ENCODE assay signal across 2 fruit fly cellular contexts in the genomic region with DNA sequence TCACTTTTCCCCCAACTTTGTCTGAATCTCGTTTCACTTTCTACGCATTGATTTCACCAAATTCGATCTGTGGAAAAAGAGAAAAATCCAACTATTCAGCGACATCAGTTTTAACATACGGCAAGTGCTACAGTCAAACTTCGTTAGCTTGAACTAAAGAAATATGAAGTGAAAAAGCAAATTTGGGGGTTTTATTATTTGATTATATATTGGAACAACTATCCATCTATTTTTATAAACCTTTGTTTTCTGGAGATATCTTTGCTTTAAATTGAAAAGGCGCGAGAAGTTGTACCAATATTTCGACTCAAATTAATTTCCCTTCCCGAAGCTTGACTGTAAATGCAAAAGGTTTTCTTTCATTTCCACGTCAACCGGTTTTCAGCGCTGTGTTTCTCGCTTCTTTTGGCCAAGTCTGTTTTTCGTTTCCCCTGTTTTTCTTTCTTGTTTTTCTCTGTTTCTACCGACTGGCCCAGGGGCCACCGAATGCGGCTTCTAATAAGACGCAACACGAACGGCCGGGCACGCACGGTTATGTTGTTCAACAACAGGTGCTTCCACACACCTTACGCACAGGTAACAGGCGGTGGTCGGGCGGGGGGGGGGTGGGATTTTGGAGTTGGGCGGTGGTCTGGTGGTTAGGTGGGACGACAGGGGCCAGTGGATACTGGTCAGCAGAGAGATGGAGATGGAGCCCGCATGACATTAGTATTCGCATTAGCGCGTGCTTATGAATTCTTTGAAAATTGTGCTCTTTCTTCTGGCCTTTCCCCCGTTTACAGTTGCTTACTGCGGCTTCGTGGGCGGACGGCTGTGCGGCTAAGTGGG.
TF ChIP-seq lines count a peak whose summit lies in the region.

No protein-coding gene starts in this region.

TF ChIP-seq in whole organism, embryonic, 481 proteins besides CTCF, POLR2A, EP300 and RAD21 (continued from another document and continues in another):
- TF ChIP-seq Jarid2 (GFP tag; optimal IDR thresholded peaks at IDR 0.05; lab: Kevin White, UChicago) (no peak), Fer1 (GFP tag; optimal IDR thresholded peaks at IDR 0.05; lab: Kevin White, UChicago) (peak; percentile 54), sug (tag; optimal IDR thresholded peaks at IDR 0.05; lab: Kevin White, UChicago) (no peak), z (GFP tag; IDR thresholded peaks at IDR 0.05; lab: Robert Waterston, UW) (no peak), zfh2 (GFP tag; optimal IDR thresholded peaks at IDR 0.05; lab: Kevin White, UChicago) (no peak), CG9727 (GFP tag; optimal IDR thresholded peaks at IDR 0.05; lab: Kevin White, UChicago) (no peak), toy (GFP tag; IDR thresholded peaks at IDR 0.05; lab: Robert Waterston, UW) (no peak), CG34224 (GFP tag; IDR thresholded peaks at IDR 0.05; lab: Robert Waterston, UW; ENCODE audit: partially characterized antibody) (no peak), otp (GFP tag; IDR thresholded peaks at IDR 0.05; lab: Robert Waterston, UW) (0 out of 3 replicates have a peak, but pooled peaks have one; percentile 16), NK7.1 (GFP tag; optimal IDR thresholded peaks at IDR 0.05; lab: Kevin White, UChicago) (no peak), Dref (GFP tag; IDR thresholded peaks at IDR 0.05; lab: Robert Waterston, UW) (no peak), CG13424 (tag; optimal IDR thresholded peaks at IDR 0.05; lab: Kevin White, UChicago) (peak; percentile 73), bsh (GFP tag; optimal IDR thresholded peaks at IDR 0.05; lab: Kevin White, UChicago) (peak; percentile 55 to 88), gcm2 (GFP tag; optimal IDR thresholded peaks at IDR 0.05; lab: Kevin White, UChicago) (peak; percentile 11), CG8765 (GFP tag; IDR thresholded peaks at IDR 0.05; lab: Robert Waterston, UW) (no peak), Poxn (GFP tag; IDR thresholded peaks at IDR 0.05; lab: Robert Waterston, UW) (no peak), mam (GFP tag; optimal IDR thresholded peaks at IDR 0.05; lab: Kevin White, UChicago) (peak; percentile 11), CG17361 (GFP tag; IDR thresholded peaks at IDR 0.05; lab: Robert Waterston, UW) (peak; percentile 78), ATbp (GFP tag; optimal IDR thresholded peaks at IDR 0.05; lab: Kevin White, UChicago) (peak; percentile 81), H15 (GFP tag; IDR thresholded peaks at IDR 0.05; lab: Robert Waterston, UW) (0 out of 3 replicates have a peak, but pooled peaks have one; percentile 32), CG12219 (GFP tag; optimal IDR thresholded peaks at IDR 0.05; lab: Kevin White, UChicago) (peak; percentile 48), klu (GFP tag; IDR thresholded peaks at IDR 0.05; lab: Robert Waterston, UW) (no peak), Abd-B (GFP tag; optimal IDR thresholded peaks at IDR 0.05; lab: Kevin White, UChicago) (peak; percentile 34), CG30403 (GFP tag; optimal IDR thresholded peaks at IDR 0.05; lab: Kevin White, UChicago) (peak; percentile 64), tin (GFP tag; optimal IDR thresholded peaks at IDR 0.05; lab: Kevin White, UChicago) (peak; percentile 59), Fer2 (tag; optimal IDR thresholded peaks at IDR 0.05; lab: Kevin White, UChicago) (no peak), D19A (tag; optimal IDR thresholded peaks at IDR 0.05; lab: Kevin White, UChicago) (peak; percentile 77), pho (GFP tag; optimal IDR thresholded peaks at IDR 0.05; lab: Kevin White, UChicago) (no peak), en (GFP tag; optimal IDR thresholded peaks at IDR 0.05; lab: Kevin White, UChicago) (peak; percentile 1), CG12942 (GFP tag; optimal IDR thresholded peaks at IDR 0.05; lab: Kevin White, UChicago) (peak; percentile 9), CG31388 (GFP tag; optimal IDR thresholded peaks at IDR 0.05; lab: Kevin White, UChicago) (no peak), CG4854 (GFP tag; optimal IDR thresholded peaks at IDR 0.05; lab: Kevin White, UChicago) (peak; percentile 9), CG31224 (GFP tag; IDR thresholded peaks at IDR 0.05; lab: Robert Waterston, UW) (no peak), Lhr (GFP tag; optimal IDR thresholded peaks at IDR 0.05; lab: Kevin White, UChicago) (peak; percentile 2), exex (tag; optimal IDR thresholded peaks at IDR 0.05; lab: Kevin White, UChicago) (no peak), HLH4C (GFP tag; IDR thresholded peaks at IDR 0.05; lab: Robert Waterston, UW; ENCODE audit: partially characterized antibody) (no peak), Drgx (GFP tag; IDR thresholded peaks at IDR 0.05; lab: Robert Waterston, UW) (peak; percentile 84), Sox102F (GFP tag; optimal IDR thresholded peaks at IDR 0.05; lab: Kevin White, UChicago) (peak; percentile 81), CG18476 (GFP tag; optimal IDR thresholded peaks at IDR 0.05; lab: Kevin White, UChicago) (peak; percentile 24), hbn (GFP tag; IDR thresholded peaks at IDR 0.05; lab: Robert Waterston, UW; ENCODE audit: partially characterized antibody) (no peak), CG32767 (GFP tag; IDR thresholded peaks at IDR 0.05; lab: Robert Waterston, UW) (peak; percentile 66; the same call in 1 of the 2 replicates), CG3065 (GFP tag; optimal IDR thresholded peaks at IDR 0.05; lab: Kevin White, UChicago) (no peak), ken (GFP tag; IDR thresholded peaks at IDR 0.05; lab: Robert Waterston, UW) (peak; percentile 77), CG7928 (GFP tag; optimal IDR thresholded peaks at IDR 0.05; lab: Kevin White, UChicago) (no peak), Sry-β (GFP tag; optimal IDR thresholded peaks at IDR 0.05; lab: Kevin White, UChicago) (no peak), ara (GFP tag; IDR thresholded peaks at IDR 0.05; lab: Robert Waterston, UW) (no peak; the same call in 1 of the 2 replicates), cato (GFP tag; optimal IDR thresholded peaks at IDR 0.05; lab: Kevin White, UChicago; ENCODE audit: borderline replicate concordance) (peak; percentile 8), CG10543 (GFP tag; optimal IDR thresholded peaks at IDR 0.05; lab: Kevin White, UChicago) (no peak), sim (GFP tag; IDR thresholded peaks at IDR 0.05; lab: Robert Waterston, UW) (no peak), lola (GFP tag; optimal IDR thresholded peaks at IDR 0.05; lab: Kevin White, UChicago) (peak in 1 of 3 experiments; percentile 75), jumu (GFP tag; optimal IDR thresholded peaks at IDR 0.05; lab: Kevin White, UChicago) (peak; percentile 36), Dbx (GFP tag; IDR thresholded peaks at IDR 0.05; lab: Robert Waterston, UW) (no peak), lilli (GFP tag; optimal IDR thresholded peaks at IDR 0.05; lab: Kevin White, UChicago) (peak; percentile 56), peb (GFP tag; IDR thresholded peaks at IDR 0.05; lab: Robert Waterston, UW) (0 out of 2 replicates have a peak, but pooled peaks have one; percentile 21), Bgb (GFP tag; IDR thresholded peaks at IDR 0.05; lab: Robert Waterston, UW; ENCODE audit: partially characterized antibody) (no peak), CG9797 (GFP tag; optimal IDR thresholded peaks at IDR 0.05; lab: Kevin White, UChicago) (no peak), odd (GFP tag; optimal IDR thresholded peaks at IDR 0.05; lab: Kevin White, UChicago) (no peak), Sin3A (optimal IDR thresholded peaks at IDR 0.05; lab: Kevin White, UChicago) (no peak), Dp (GFP tag; optimal IDR thresholded peaks at IDR 0.05; lab: Kevin White, UChicago) (no peak), ems (GFP tag; optimal IDR thresholded peaks at IDR 0.05; lab: Kevin White, UChicago) (no peak), ham (GFP tag; IDR thresholded peaks at IDR 0.05; lab: Robert Waterston, UW) (no peak)

TF ChIP-seq in whole organism, prepupa, 60 proteins besides CTCF, POLR2A, EP300 and RAD21 (continued from another document):
- TF ChIP-seq pdm3 (GFP tag; optimal IDR thresholded peaks at IDR 0.05; lab: Kevin White, UChicago) (peak; percentile 64), Eip78C (GFP tag; lab: Kevin White, UChicago) (peak; percentile 92), net (GFP tag; optimal IDR thresholded peaks at IDR 0.05; lab: Kevin White, UChicago) (peak; percentile 67), esn (GFP tag; optimal IDR thresholded peaks at IDR 0.05; lab: Kevin White, UChicago) (peak; percentile 40), CG11902 (GFP tag; optimal IDR thresholded peaks at IDR 0.05; lab: Kevin White, UChicago) (no peak), fkh (GFP tag; optimal IDR thresholded peaks at IDR 0.05; lab: Kevin White, UChicago) (no peak), svp (GFP tag; lab: Kevin White, UChicago) (no peak), Gug (GFP tag; IDR thresholded peaks at IDR 0.05; lab: Robert Waterston, UW) (peak; percentile 55), Hr38 (GFP tag; optimal IDR thresholded peaks at IDR 0.05; lab: Kevin White, UChicago) (no peak), CG15336 (GFP tag; IDR thresholded peaks at IDR 0.05; lab: Robert Waterston, UW) (peak; percentile 93), CG8632 (GFP tag; optimal IDR thresholded peaks at IDR 0.05; lab: Kevin White, UChicago) (no peak), CG6854 (GFP tag; optimal IDR thresholded peaks at IDR 0.05; lab: Kevin White, UChicago) (no peak), Blimp-1 (GFP tag; optimal IDR thresholded peaks at IDR 0.05; lab: Kevin White, UChicago) (no peak), ss (GFP tag; optimal IDR thresholded peaks at IDR 0.05; lab: Kevin White, UChicago) (peak in 1 of 2 experiments; percentile 84), CG10669 (GFP tag; optimal IDR thresholded peaks at IDR 0.05; lab: Kevin White, UChicago) (no peak), Sox14 (GFP tag; optimal IDR thresholded peaks at IDR 0.05; lab: Kevin White, UChicago) (peak; percentile 67), Met (GFP tag; optimal IDR thresholded peaks at IDR 0.05; lab: Kevin White, UChicago) (no peak), Hr39 (GFP tag; optimal IDR thresholded peaks at IDR 0.05; lab: Kevin White, UChicago) (no peak), OdsH (GFP tag; optimal IDR thresholded peaks at IDR 0.05; lab: Kevin White, UChicago) (peak; percentile 70), CG8119 (GFP tag; IDR thresholded peaks at IDR 0.05; lab: Robert Waterston, UW) (peak; percentile 91), CG6276 (GFP tag; optimal IDR thresholded peaks at IDR 0.05; lab: Kevin White, UChicago) (peak; percentile 91), CG6163 (GFP tag; IDR thresholded peaks at IDR 0.05; lab: Robert Waterston, UW) (peak; percentile 75), CG3919 (GFP tag; optimal IDR thresholded peaks at IDR 0.05; lab: Kevin White, UChicago) (peak; percentile 75), CG11762 (GFP tag; optimal IDR thresholded peaks at IDR 0.05; lab: Kevin White, UChicago; ENCODE audit: insufficient read depth) (peak; percentile 41), spab (GFP tag; optimal IDR thresholded peaks at IDR 0.05; lab: Kevin White, UChicago) (no peak), dsx (GFP tag; optimal IDR thresholded peaks at IDR 0.05; lab: Kevin White, UChicago; ENCODE audit: poor library complexity, severe bottlenecking) (no peak), CG6792 (GFP tag; optimal IDR thresholded peaks at IDR 0.05; lab: Kevin White, UChicago) (no peak), Eip75B (GFP tag; optimal IDR thresholded peaks at IDR 0.05; lab: Kevin White, UChicago) (peak; percentile 53), salr (GFP tag; optimal IDR thresholded peaks at IDR 0.05; lab: Kevin White, UChicago) (peak in 1 of 2 experiments; percentile 74), topi (GFP tag; optimal IDR thresholded peaks at IDR 0.05; lab: Kevin White, UChicago) (no peak), CG9139 (GFP tag; optimal IDR thresholded peaks at IDR 0.05; lab: Kevin White, UChicago) (no peak), Hr4 (GFP tag; optimal IDR thresholded peaks at IDR 0.05; lab: Kevin White, UChicago) (peak; percentile 94), CG7368 (GFP tag; optimal IDR thresholded peaks at IDR 0.05; lab: Kevin White, UChicago) (peak; percentile 38), acj6 (GFP tag; optimal IDR thresholded peaks at IDR 0.05; lab: Kevin White, UChicago) (peak; percentile 59), CG8319 (GFP tag; optimal IDR thresholded peaks at IDR 0.05; lab: Kevin White, UChicago) (no peak), Lpt (GFP tag; optimal IDR thresholded peaks at IDR 0.05; lab: Kevin White, UChicago) (peak; percentile 89), cyc (GFP tag; optimal IDR thresholded peaks at IDR 0.05; lab: Kevin White, UChicago) (no peak), Smox (GFP tag; optimal IDR thresholded peaks at IDR 0.05; lab: Kevin White, UChicago) (no peak), Sox102F (GFP tag; optimal IDR thresholded peaks at IDR 0.05; lab: Kevin White, UChicago) (no peak)
